Fruit fly (Drosophila melanogaster) whole organism, embryonic: ENCODE measurements around the gene CG12640.
A peak's percentile ranks its signal among the peaks of the same experiment; 100 is the strongest.

Source experiments
- Antp ChIP-seq: fragments of 200-800 bp; sonication (Bioruptor generic); optimal IDR thresholded peaks from 3 replicates; lab custom pipeline; 2016; ENCODE audit warnings: missing biosample characterization, missing genetic modification characterization
- BtbVII ChIP-seq: fragments of 200-800 bp; sonication (Bioruptor generic); optimal IDR thresholded peaks from 3 replicates; lab custom pipeline; 2017; ENCODE audit warnings: missing biosample characterization, mild to moderate bottlenecking, missing genetic modification characterization
- Bteb2 ChIP-seq: fragments of 200-800 bp; sonication (Bioruptor generic); optimal IDR thresholded peaks from 2 replicates; lab custom pipeline; 2016; ENCODE audit warnings: missing biosample characterization, missing genetic modification characterization
- CG10979 ChIP-seq: fragments of 200-800 bp; sonication (Bioruptor generic); optimal IDR thresholded peaks from 2 replicates; lab custom pipeline; 2018; ENCODE audit warnings: missing biosample characterization, mild to moderate bottlenecking, missing genetic modification characterization, moderate library complexity
- CG12071 ChIP-seq: fragments of 200-800 bp; sonication (Bioruptor generic); optimal IDR thresholded peaks from 3 replicates; lab custom pipeline; 2018; ENCODE audit warnings: missing biosample characterization, mild to moderate bottlenecking, missing genetic modification characterization
- CG12219 ChIP-seq: fragments of 200-800 bp; sonication (Bioruptor generic); optimal IDR thresholded peaks from 3 replicates; lab custom pipeline; 2018; ENCODE audit warnings: missing biosample characterization, mild to moderate bottlenecking, missing genetic modification characterization
- CG13123 ChIP-seq: fragments of 200-800 bp; sonication (Bioruptor generic); optimal IDR thresholded peaks from 2 replicates; lab custom pipeline; 2016; ENCODE audit warnings: missing biosample characterization, missing genetic modification characterization
- CG14441 ChIP-seq: fragments of 200-800 bp; sonication (Bioruptor generic); IDR thresholded peaks from 2 replicates; pipeline ENCODE4 v1.3.6; 2022; ENCODE audit warnings: missing biosample characterization, missing genetic modification characterization
- CG14710 ChIP-seq: fragments of 200-800 bp; sonication (Bioruptor generic); optimal IDR thresholded peaks from 3 replicates; lab custom pipeline; 2019; ENCODE audit warnings: missing biosample characterization, mild to moderate bottlenecking, missing genetic modification characterization, moderate library complexity
- CG18262 ChIP-seq: fragments of 200-800 bp; optimal IDR thresholded peaks from 3 replicates; lab custom pipeline; 2019; ENCODE audit warnings: missing biosample characterization, mild to moderate bottlenecking, missing genetic modification characterization, moderate library complexity
- CG1832 ChIP-seq: fragments of 200-800 bp; sonication (Bioruptor generic); optimal IDR thresholded peaks from 2 replicates; lab custom pipeline; 2017; ENCODE audit warnings: missing biosample characterization, mild to moderate bottlenecking, missing genetic modification characterization, inconsistent platforms
- CG18599 ChIP-seq: fragments of 200-800 bp; sonication (Bioruptor generic); optimal IDR thresholded peaks from 3 replicates; lab custom pipeline; 2017; ENCODE audit warnings: missing biosample characterization, missing genetic modification characterization, mild to moderate bottlenecking, moderate library complexity, missing genetic modification reagents
- CG18619 ChIP-seq: fragments of 200-800 bp; sonication (Bioruptor generic); optimal IDR thresholded peaks from 3 replicates; lab custom pipeline; 2017; ENCODE audit warnings: missing biosample characterization, mild to moderate bottlenecking, missing genetic modification characterization
- CG2116 ChIP-seq: fragments of 200-800 bp; sonication (Bioruptor generic); optimal IDR thresholded peaks from 3 replicates; lab custom pipeline; 2018; ENCODE audit warnings: missing biosample characterization, mild to moderate bottlenecking, missing genetic modification characterization
- CG4617 ChIP-seq: fragments of 200-800 bp; sonication (Bioruptor generic); optimal IDR thresholded peaks from 3 replicates; lab custom pipeline; 2016; ENCODE audit warnings: missing biosample characterization, missing genetic modification characterization, borderline replicate concordance
- CG4730 ChIP-seq: fragments of 200-800 bp; sonication (Bioruptor generic); IDR thresholded peaks from 2 replicates; pipeline ENCODE4 v1.3.6; 2022; ENCODE audit warnings: missing biosample characterization, missing genetic modification characterization
- CG6175 ChIP-seq: fragments of 200-800 bp; sonication (Bioruptor generic); IDR thresholded peaks from 3 replicates; pipeline ENCODE4 v1.3.6; 2022; ENCODE audit warnings: missing biosample characterization, missing genetic modification characterization
- CG6854 ChIP-seq: fragments of 200-800 bp; sonication (Bioruptor generic); optimal IDR thresholded peaks from 3 replicates; lab custom pipeline; 2017; ENCODE audit warnings: missing biosample characterization, mild to moderate bottlenecking, missing genetic modification characterization
- Dip3 ChIP-seq: fragments of 200-800 bp; sonication (Bioruptor generic); optimal IDR thresholded peaks from 3 replicates; lab custom pipeline; 2016; ENCODE audit warnings: missing biosample characterization, missing genetic modification characterization
- Doc2 ChIP-seq: fragments of 200-800 bp; sonication (Bioruptor generic); IDR thresholded peaks from 2 replicates; pipeline ENCODE4 v1.3.6; 2022; ENCODE audit warnings: missing biosample characterization, missing genetic modification characterization
- Doc3 ChIP-seq: fragments of 200-800 bp; sonication (Bioruptor generic); IDR thresholded peaks from 3 replicates; pipeline ENCODE4 v1.3.6; 2022; ENCODE audit warnings: missing biosample characterization, missing genetic modification characterization; ENCODE audit not compliant: partially characterized antibody
- Ets65A ChIP-seq: fragments of 200-800 bp; sonication (Bioruptor generic); peaks from one replicate; lab custom pipeline; 2016; ENCODE audit warnings: missing biosample characterization, missing genetic modification characterization
- HLHmδ ChIP-seq: fragments of 200-800 bp; sonication (Bioruptor generic); optimal IDR thresholded peaks from 2 replicates; lab custom pipeline; 2018; ENCODE audit warnings: missing biosample characterization, mild to moderate bottlenecking, missing genetic modification characterization, moderate library complexity
- HmgD ChIP-seq: fragments of 200-800 bp; sonication (Bioruptor generic); optimal IDR thresholded peaks from 3 replicates; lab custom pipeline; 2016; ENCODE audit warnings: missing biosample characterization, missing genetic modification characterization
- Lim3 ChIP-seq: fragments of 200-800 bp; sonication (Bioruptor generic); IDR thresholded peaks from 2 replicates; pipeline ENCODE4 v1.3.6; 2022; ENCODE audit warnings: missing biosample characterization, missing genetic modification characterization
- Meics ChIP-seq: fragments of 200-800 bp; sonication (Bioruptor generic); optimal IDR thresholded peaks from 2 replicates; lab custom pipeline; 2017; ENCODE audit warnings: missing biosample characterization, mild to moderate bottlenecking, missing genetic modification characterization
- Nf-YC ChIP-seq: fragments of 200-800 bp; optimal IDR thresholded peaks from 3 replicates; lab custom pipeline; 2019; ENCODE audit warnings: missing biosample characterization, mild to moderate bottlenecking, missing genetic modification characterization, moderate library complexity
- Pdp1 ChIP-seq, 2 experiments: fragments of 200-800 bp; sonication (Bioruptor generic); optimal IDR thresholded peaks; 3 replicates each; lab custom pipeline; 2016; ENCODE audit warnings: missing biosample characterization in 2 of 2, missing genetic modification characterization in 2 of 2, mild to moderate bottlenecking in 1 of 2, moderate library complexity in 1 of 2
- Rx ChIP-seq: fragments of 200-800 bp; sonication (Bioruptor generic); IDR thresholded peaks from 2 replicates; pipeline ENCODE4 v1.3.6; 2022; ENCODE audit warnings: missing biosample characterization, missing genetic modification characterization
- Usf ChIP-seq: fragments of 200-800 bp; sonication (Bioruptor generic); optimal IDR thresholded peaks from 2 replicates; lab custom pipeline; 2017; ENCODE audit warnings: missing genotype, missing biosample characterization, missing genetic modification characterization
- Vsx1 ChIP-seq: fragments of 200-800 bp; sonication (Bioruptor generic); optimal IDR thresholded peaks from 2 replicates; lab custom pipeline; 2017; ENCODE audit warnings: missing biosample characterization, mild to moderate bottlenecking, missing genetic modification characterization, missing genetic modification reagents
- Xbp1 ChIP-seq: fragments of 200-800 bp; sonication (Bioruptor generic); optimal IDR thresholded peaks from 3 replicates; lab custom pipeline; 2016; ENCODE audit warnings: missing biosample characterization, mild to moderate bottlenecking, missing genetic modification characterization
- al ChIP-seq: fragments of 200-800 bp; sonication (Bioruptor generic); IDR thresholded peaks from 2 replicates; pipeline ENCODE4 v1.3.6; 2022; ENCODE audit warnings: missing biosample characterization, missing genetic modification characterization
- ato ChIP-seq: fragments of 200-800 bp; sonication (Bioruptor generic); IDR thresholded peaks from 2 replicates; pipeline ENCODE4 v1.3.6; 2022; ENCODE audit warnings: missing biosample characterization, missing genetic modification characterization; ENCODE audit not compliant: partially characterized antibody
- az2 ChIP-seq: fragments of 200-800 bp; sonication (Bioruptor generic); optimal IDR thresholded peaks from 3 replicates; lab custom pipeline; 2016; ENCODE audit warnings: missing biosample characterization, missing genetic modification characterization
- bowl ChIP-seq: fragments of 200-800 bp; sonication (Bioruptor generic); IDR thresholded peaks from 2 replicates; pipeline ENCODE4 v1.3.6; 2022; ENCODE audit warnings: missing biosample characterization, missing genetic modification characterization
- br ChIP-seq: fragments of >200 bp; optimal IDR thresholded peaks from 2 replicates; lab custom pipeline; 2017
- fru ChIP-seq: fragments of >200 bp; optimal IDR thresholded peaks from 2 replicates; lab custom pipeline; 2017
- gfzf ChIP-seq: fragments of 200-800 bp; sonication (Bioruptor generic); optimal IDR thresholded peaks from 2 replicates; lab custom pipeline; 2016; ENCODE audit warnings: missing biosample characterization, mild to moderate bottlenecking, missing genetic modification characterization, moderate library complexity
- hbn ChIP-seq: fragments of 200-800 bp; sonication (Bioruptor generic); IDR thresholded peaks from 2 replicates; pipeline ENCODE4 v1.3.6; 2022; ENCODE audit warnings: missing biosample characterization, missing genetic modification characterization; ENCODE audit not compliant: partially characterized antibody
- knrl ChIP-seq: fragments of 200-800 bp; sonication (Bioruptor generic); IDR thresholded peaks from 3 replicates; pipeline ENCODE4 v1.3.6; 2022; ENCODE audit warnings: missing biosample characterization, missing genetic modification characterization; ENCODE audit not compliant: partially characterized antibody
- nerfin-1 ChIP-seq: fragments of 200-800 bp; sonication (Bioruptor generic); optimal IDR thresholded peaks from 3 replicates; lab custom pipeline; 2019; ENCODE audit warnings: missing biosample characterization, mild to moderate bottlenecking, missing genetic modification characterization, moderate library complexity
- onecut ChIP-seq: fragments of 200-800 bp; sonication (Bioruptor generic); IDR thresholded peaks from 2 replicates; pipeline ENCODE4 v1.3.6; 2022; ENCODE audit warnings: missing biosample characterization, missing genetic modification characterization
- pros ChIP-seq: fragments of 200-800 bp; sonication (Bioruptor generic); optimal IDR thresholded peaks from 3 replicates; lab custom pipeline; 2019; ENCODE audit warnings: missing biosample characterization, mild to moderate bottlenecking, missing genetic modification characterization, moderate library complexity
- row ChIP-seq: fragments of 200-800 bp; sonication (Bioruptor generic); IDR thresholded peaks from 3 replicates; pipeline ENCODE4 v1.3.6; 2022; ENCODE audit warnings: missing biosample characterization, missing genetic modification characterization
- sens ChIP-seq: fragments of 200-800 bp; sonication (Bioruptor generic); peaks from one replicate; lab custom pipeline; 2016; ENCODE audit warnings: missing biosample characterization, missing genetic modification characterization
- seq ChIP-seq: fragments of 200-800 bp; sonication (Bioruptor generic); IDR thresholded peaks from 2 replicates; pipeline ENCODE4 v1.3.6; 2022; ENCODE audit warnings: missing biosample characterization, missing genetic modification characterization
- stc ChIP-seq: fragments of 200-800 bp; sonication (Bioruptor generic); IDR thresholded peaks from 2 replicates; pipeline ENCODE4 v1.3.6; 2022; ENCODE audit warnings: missing biosample characterization, missing genetic modification characterization
- sug ChIP-seq: fragments of 200-800 bp; optimal IDR thresholded peaks from 2 replicates; lab custom pipeline; 2019; ENCODE audit warnings: missing biosample characterization, mild to moderate bottlenecking, missing genetic modification characterization, moderate library complexity
- trh ChIP-seq: fragments of 200-800 bp; sonication (Bioruptor generic); optimal IDR thresholded peaks from 2 replicates; lab custom pipeline; 2016; ENCODE audit warnings: missing biosample characterization, missing genetic modification characterization
- tup ChIP-seq: fragments of 200-800 bp; sonication (Bioruptor generic); optimal IDR thresholded peaks from 2 replicates; lab custom pipeline; 2016; ENCODE audit warnings: missing biosample characterization, mild to moderate bottlenecking, missing genetic modification characterization, moderate library complexity
- usp ChIP-seq: fragments of >200 bp; optimal IDR thresholded peaks from 2 replicates; lab custom pipeline; 2017; ENCODE audit warnings: missing biosample characterization, missing genetic modification characterization
- vfl ChIP-seq: fragments of 200-800 bp; sonication (Bioruptor generic); optimal IDR thresholded peaks from 2 replicates; lab custom pipeline; 2016; ENCODE audit warnings: missing biosample characterization, missing genetic modification characterization

The CG12640 gene

dm6 chrX:10461938-10462337, 29.3 kb upstream of the CG12640 start (continued):
- TF ChIP-seq HLHmδ (GFP tag; lab: Kevin White, UChicago) (no peak), trh (GFP tag; lab: Kevin White, UChicago) (no peak), row (GFP tag; lab: Robert Waterston, UW) (no peak), Bteb2 (GFP tag; lab: Kevin White, UChicago) (no peak), CG14710 (peak; percentile 1), Doc2 (no peak), ato (GFP tag; lab: Robert Waterston, UW) (no peak), Usf (GFP tag; lab: Kevin White, UChicago) (no peak), CG4730 (no peak), HmgD (GFP tag; lab: Kevin White, UChicago) (no peak), CG18619 (no peak), CG2116 (GFP tag; lab: Kevin White, UChicago) (peak; percentile 39), Lim3 (GFP tag; lab: Robert Waterston, UW) (no peak), CG18262 (tag; lab: Kevin White, UChicago) (peak; percentile 15), CG1832 (GFP tag; lab: Kevin White, UChicago) (no peak), Meics (GFP tag; lab: Kevin White, UChicago) (peak; percentile 3), knrl (GFP tag; lab: Robert Waterston, UW) (no peak), hbn (GFP tag; lab: Robert Waterston, UW) (no peak), Rx (GFP tag; lab: Robert Waterston, UW) (no peak), Doc3 (GFP tag; lab: Robert Waterston, UW) (no peak), CG12219 (peak; percentile 8), usp (GFP tag; lab: Kevin White, UChicago) (no peak), stc (no peak), sens (GFP tag; lab: Kevin White, UChicago) (peak; percentile 48), tup (GFP tag; lab: Kevin White, UChicago) (no peak), br (no peak), Nf-YC (no peak), BtbVII (GFP tag; lab: Kevin White, UChicago) (peak; percentile 17), bowl (no peak), CG18599 (GFP tag; lab: Kevin White, UChicago) (no peak), CG10979 (tag; lab: Kevin White, UChicago) (no peak), seq (GFP tag; lab: Robert Waterston, UW) (no peak), nerfin-1 (tag; lab: Kevin White, UChicago) (no peak), Pdp1 (GFP tag; optimal IDR thresholded peaks at IDR 0.05; lab: Kevin White, UChicago) (no peak), Vsx1 (GFP tag; lab: Kevin White, UChicago) (no peak), CG4617 (GFP tag; lab: Kevin White, UChicago) (no peak), CG6854 (GFP tag; lab: Kevin White, UChicago) (peak; percentile 4), onecut (GFP tag; lab: Robert Waterston, UW) (peak; percentile 42; the same call in 1 of the 2 replicates), Dip3 (GFP tag; lab: Kevin White, UChicago) (no peak), gfzf (GFP tag; lab: Kevin White, UChicago) (no peak), CG13123 (GFP tag; lab: Kevin White, UChicago) (no peak), al (GFP tag; lab: Robert Waterston, UW) (no peak), Xbp1 (no peak), Ets65A (GFP tag; lab: Kevin White, UChicago) (no peak), vfl (no peak), fru (lab: Kevin White, UChicago) (no peak), CG12071 (GFP tag; lab: Kevin White, UChicago) (peak; percentile 48), az2 (GFP tag; lab: Kevin White, UChicago) (no peak), sug (tag; lab: Kevin White, UChicago) (no peak), Antp (GFP tag; lab: Kevin White, UChicago) (no peak), CG6175 (GFP tag; lab: Robert Waterston, UW) (no peak), CG14441 (GFP tag; lab: Robert Waterston, UW) (no peak), pros (GFP tag; lab: Kevin White, UChicago) (no peak)
